Fruit fly (Drosophila melanogaster): ENCODE data around the gene mthl7.

DNA sequence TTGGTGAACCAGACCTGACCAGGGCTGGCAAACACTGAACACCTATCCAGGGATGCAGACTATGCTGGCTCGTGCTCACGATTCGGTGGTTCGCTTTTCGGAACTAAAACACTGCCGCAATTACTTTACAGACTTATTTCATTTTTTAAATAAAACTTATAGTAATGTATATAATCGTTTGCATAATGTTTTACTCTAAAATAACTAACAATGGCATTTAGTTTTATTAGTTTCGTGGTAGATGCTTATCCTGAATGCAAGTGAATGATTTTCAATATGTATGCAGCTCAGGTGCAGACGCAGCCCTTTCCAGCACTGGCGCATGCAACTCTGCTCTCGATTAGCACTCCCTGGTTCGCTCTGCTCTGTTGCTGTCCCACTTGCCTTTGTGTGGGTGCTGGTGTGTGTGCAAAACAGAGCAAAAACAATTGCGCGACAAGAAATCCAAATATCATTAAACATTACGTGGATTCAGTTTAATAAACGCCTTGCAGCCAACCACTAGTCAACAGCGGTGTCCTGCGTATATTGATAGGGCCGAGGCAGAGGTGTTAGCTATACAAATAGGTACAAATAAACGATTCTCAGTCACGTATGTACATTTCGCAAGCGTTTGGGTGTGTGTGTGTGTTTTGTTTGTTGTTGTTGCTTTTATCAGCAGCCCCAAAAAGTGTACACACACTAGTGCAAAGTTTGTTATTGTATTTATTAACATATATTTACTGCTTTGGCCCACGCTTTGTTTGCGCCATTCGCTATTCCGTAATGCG lies 6.5 kb upstream of the mthl7 start, which contains the start of the genes ERR and Atg18a:
- TF ChIP-seq psq (optimal IDR thresholded peaks at IDR 0.05) = no peak
- no peak for TF ChIP-seq Dll (optimal IDR thresholded peaks at IDR 0.05)
- no peak for TF ChIP-seq CG8478 (optimal IDR thresholded peaks at IDR 0.05)
- TF ChIP-seq pan (optimal IDR thresholded peaks at IDR 0.05) = no peak
- no peak for TF ChIP-seq usp (GFP tag; optimal IDR thresholded peaks at IDR 0.05)
- TF ChIP-seq EcR (GFP tag; optimal IDR thresholded peaks at IDR 0.05) = no peak
